Worm (Caenorhabditis elegans) whole organism, L2 larva: ENCODE data around the gene rpl-43.

ENCODE experiments used
- C34F6.9 ChIP-seq: fragments of 150-350 bp; optimal IDR thresholded peaks from 2 replicates; lab custom pipeline; 2014; ENCODE audit warnings: missing biosample characterization, missing genetic modification characterization
- F13H6.1 ChIP-seq: sonication (generic microtip); optimal IDR thresholded peaks from 2 replicates; lab custom pipeline; 2016; ENCODE audit warnings: missing genetic modification characterization, missing compliant biosample characterization
- R02D3.7 ChIP-seq: fragments of 150-350 bp; optimal IDR thresholded peaks from 2 replicates; lab custom pipeline; 2014; ENCODE audit warnings: missing biosample characterization, missing genetic modification characterization
- Y55F3AM.14 ChIP-seq: fragments of 200-800 bp; sonication (Bioruptor generic); optimal IDR thresholded peaks from 2 replicates; lab custom pipeline; 2018; ENCODE audit warnings: mild to moderate bottlenecking, missing genetic modification characterization, missing compliant biosample characterization
- alr-1 ChIP-seq: fragments of 150-350 bp; optimal IDR thresholded peaks from 2 replicates; lab custom pipeline; 2014; ENCODE audit warnings: missing biosample characterization, missing genetic modification characterization
- aly-2 ChIP-seq: fragments of 150-350 bp; optimal IDR thresholded peaks from 2 replicates; lab custom pipeline; 2014; ENCODE audit warnings: missing biosample characterization, missing genetic modification characterization
- ama-1 ChIP-seq: fragments of 150-350 bp; optimal IDR thresholded peaks from 2 replicates; lab custom pipeline; 2018; ENCODE audit warnings: inconsistent platforms
- blmp-1 ChIP-seq: sonication (generic microtip); optimal IDR thresholded peaks from 2 replicates; lab custom pipeline; 2017; ENCODE audit warnings: missing genetic modification characterization, mild to moderate bottlenecking, missing compliant biosample characterization, antibody characterized with exemption, moderate library complexity; ENCODE audit not compliant: insufficient read depth
- ceh-16 ChIP-seq: fragments of 150-350 bp; optimal IDR thresholded peaks from 2 replicates; lab custom pipeline; 2014; ENCODE audit warnings: missing biosample characterization, missing genetic modification characterization
- ceh-82 ChIP-seq: fragments of 150-350 bp; optimal IDR thresholded peaks from 2 replicates; lab custom pipeline; 2014; ENCODE audit warnings: missing biosample characterization, missing genetic modification characterization
- crh-2 ChIP-seq: sonication (generic microtip); optimal IDR thresholded peaks from 2 replicates; lab custom pipeline; 2017; ENCODE audit warnings: missing biosample characterization, missing genetic modification characterization
- dmd-4 ChIP-seq: sonication (generic microtip); optimal IDR thresholded peaks from 2 replicates; lab custom pipeline; 2017; ENCODE audit warnings: missing biosample characterization, missing genetic modification characterization
- egl-27 ChIP-seq: sonication (generic microtip); optimal IDR thresholded peaks from 3 replicates; lab custom pipeline; 2017; ENCODE audit warnings: missing biosample characterization, missing genetic modification reagents, missing genetic modification characterization
- elt-3 ChIP-seq: sonication (generic microtip); optimal IDR thresholded peaks from 2 replicates; lab custom pipeline; 2017; ENCODE audit warnings: missing biosample characterization, missing genetic modification characterization
- fos-1 ChIP-seq: fragments of 150-350 bp; optimal IDR thresholded peaks from 2 replicates; lab custom pipeline; 2014; ENCODE audit warnings: missing biosample characterization, missing genetic modification characterization
- gmeb-1 ChIP-seq: fragments of 150-350 bp; optimal IDR thresholded peaks from 2 replicates; lab custom pipeline; 2014; ENCODE audit warnings: missing biosample characterization, missing genetic modification characterization
- lin-11 ChIP-seq: fragments of 150-350 bp; sonication (generic microtip); optimal IDR thresholded peaks from 2 replicates; lab custom pipeline; 2014; ENCODE audit warnings: missing biosample characterization, missing genetic modification characterization, inconsistent platforms, mixed read lengths
- lin-13 ChIP-seq: fragments of 150-350 bp; optimal IDR thresholded peaks from 2 replicates; lab custom pipeline; 2014; ENCODE audit warnings: missing biosample characterization, missing genetic modification reagents, missing genetic modification characterization
- lin-39 ChIP-seq: fragments of 150-350 bp; optimal IDR thresholded peaks from 2 replicates; lab custom pipeline; 2014; ENCODE audit warnings: missing biosample characterization, missing genetic modification reagents, missing genetic modification characterization
- lsy-2 ChIP-seq, 2 experiments: fragments of 150-350 bp in 1 of 2; sonication (generic microtip) in 1 of 2; optimal IDR thresholded peaks; 2 replicates each; lab custom pipeline; 2014 to 2017; ENCODE audit warnings: missing biosample characterization in 2 of 2, missing genetic modification characterization in 2 of 2
- mab-5 ChIP-seq: fragments of 150-350 bp; optimal IDR thresholded peaks from 2 replicates; lab custom pipeline; 2014; ENCODE audit warnings: missing biosample characterization, missing genetic modification characterization
- mbf-1 ChIP-seq: sonication (generic microtip); optimal IDR thresholded peaks from 2 replicates; lab custom pipeline; 2017; ENCODE audit warnings: missing biosample characterization, missing genetic modification characterization
- mdl-1 ChIP-seq, 2 experiments: fragments of 150-350 bp in 1 of 2; sonication (generic microtip) in 1 of 2; optimal IDR thresholded peaks; 2 replicates each; lab custom pipeline; 2017; ENCODE audit warnings: missing biosample characterization in 2 of 2, missing genetic modification characterization in 2 of 2
- nhr-21 ChIP-seq: fragments of 150-350 bp; optimal IDR thresholded peaks from 2 replicates; lab custom pipeline; 2014; ENCODE audit warnings: missing biosample characterization, missing genetic modification characterization
- nhr-23 ChIP-seq: fragments of 150-350 bp; optimal IDR thresholded peaks from 2 replicates; lab custom pipeline; 2014; ENCODE audit warnings: missing biosample characterization, missing genetic modification reagents, missing genetic modification characterization
- nhr-6 ChIP-seq: fragments of 150-350 bp; optimal IDR thresholded peaks from 2 replicates; lab custom pipeline; 2014; ENCODE audit warnings: missing biosample characterization, missing genetic modification characterization
- peb-1 ChIP-seq: fragments of 150-350 bp; optimal IDR thresholded peaks from 2 replicates; lab custom pipeline; 2014; ENCODE audit warnings: missing biosample characterization, missing genetic modification characterization
- sem-4 ChIP-seq: fragments of 150-350 bp; optimal IDR thresholded peaks from 2 replicates; lab custom pipeline; 2014; ENCODE audit warnings: missing biosample characterization, missing genetic modification reagents, missing genetic modification characterization
- skn-1 ChIP-seq: sonication (generic microtip); optimal IDR thresholded peaks from 2 replicates; lab custom pipeline; 2017; ENCODE audit warnings: missing biosample characterization, missing genetic modification characterization
- sma-3 ChIP-seq: sonication (generic microtip); optimal IDR thresholded peaks from 2 replicates; lab custom pipeline; 2016; ENCODE audit warnings: missing genetic modification reagents, missing genetic modification characterization, missing compliant biosample characterization
- snpc-4 ChIP-seq: fragments of 150-350 bp; optimal IDR thresholded peaks from 2 replicates; lab custom pipeline; 2014; ENCODE audit warnings: missing biosample characterization, missing genetic modification characterization
- unc-39 ChIP-seq: fragments of 150-350 bp; optimal IDR thresholded peaks from 2 replicates; lab custom pipeline; 2014; ENCODE audit warnings: missing biosample characterization, missing genetic modification characterization
- zag-1 ChIP-seq: fragments of 150-350 bp; optimal IDR thresholded peaks from 2 replicates; lab custom pipeline; 2014; ENCODE audit warnings: missing biosample characterization, missing genetic modification characterization
- ztf-11 ChIP-seq: sonication (generic microtip); optimal IDR thresholded peaks from 2 replicates; lab custom pipeline; 2017; ENCODE audit warnings: missing biosample characterization, missing genetic modification characterization

The rpl-43 gene

ce11 chrII:14154357-14154756 is 737 bp upstream of the rpl-43 start, which contains the start of gene Y48B6A.1 (continued):
- TF ChIP-seq sem-4 (tag; lab: Kevin White, UChicago), result peak; percentile 79
- TF ChIP-seq ceh-16 (tag; lab: Kevin White, UChicago), result peak; percentile 84
- TF ChIP-seq lsy-2 (tag; optimal IDR thresholded peaks at IDR 0.05; lab: Kevin White, UChicago), result peak; percentile 94 to 99
- TF ChIP-seq blmp-1 (tag; lab: Kevin White, UChicago), result peak; percentile 87
- TF ChIP-seq R02D3.7 (tag; lab: Kevin White, UChicago), result peak; percentile 12
- TF ChIP-seq lin-39, result no peak
- TF ChIP-seq unc-39 (tag; lab: Kevin White, UChicago), result no peak
- TF ChIP-seq ceh-82, result peak; percentile 37
- TF ChIP-seq ztf-11 (tag; lab: Kevin White, UChicago), result peak; percentile 8
- TF ChIP-seq gmeb-1 (tag; lab: Kevin White, UChicago), result peak; percentile 91
- peak; percentile 97 for TF ChIP-seq crh-2 (tag; lab: Kevin White, UChicago)
- TF ChIP-seq mdl-1 (tag; optimal IDR thresholded peaks at IDR 0.05; lab: Kevin White, UChicago), result peak; percentile 14 to 26

- TF ChIP-seq nhr-23 (tag; lab: Kevin White, UChicago) (no peak), blmp-1 (tag; lab: Kevin White, UChicago) (no peak), fos-1 (tag; lab: Kevin White, UChicago) (no peak), crh-2 (tag; lab: Kevin White, UChicago) (no peak), nhr-21 (no peak), mbf-1 (tag; lab: Kevin White, UChicago) (no peak), peb-1 (no peak)
- TF ChIP-seq, all 48 proteins: peak for 0
Observed at ce11 chrII:14165430-14165929, 10.4 kb downstream of the rpl-43 start.

- TF ChIP-seq mab-5 (no peak), alr-1 (tag; lab: Kevin White, UChicago) (no peak), R02D3.7 (tag; lab: Kevin White, UChicago) (no peak)
Observed at ce11 chrII:14171558-14171957, 16.5 kb downstream of the rpl-43 start, which contains the start of gene eat-2. Gene eat-2 (minus strand): TSS chrII:14171658.

- TF ChIP-seq snpc-4 (no peak), lin-39 (no peak), lin-11 (tag; lab: Kevin White, UChicago) (no peak), lsy-2 (tag; optimal IDR thresholded peaks at IDR 0.05; lab: Kevin White, UChicago) (no peak), aly-2 (no peak), mab-5 (no peak), ceh-16 (tag; lab: Kevin White, UChicago) (no peak), skn-1 (tag; lab: Kevin White, UChicago) (no peak), elt-3 (tag; lab: Kevin White, UChicago) (no peak), Y55F3AM.14 (no peak), nhr-23 (tag; lab: Kevin White, UChicago) (no peak), nhr-21 (no peak)
Observed at ce11 chrII:14173176-14173575, 18.1 kb downstream of the rpl-43 start.

- TF ChIP-seq C34F6.9 (tag; lab: Kevin White, UChicago) (no peak), mbf-1 (tag; lab: Kevin White, UChicago) (no peak), dmd-4 (no peak)
Observed at ce11 chrII:14175099-14175498, 20.0 kb downstream of the rpl-43 start, which contains the start of gene Y48B6A.5. Gene Y48B6A.5 (minus strand): TSS chrII:14175199.

ce11 chrII:14176642-14177041 is 21.5 kb downstream of the rpl-43 start:
- TF ChIP-seq nhr-6 (tag; lab: Kevin White, UChicago) (no peak), sma-3 (GFP tag; lab: Kevin White, UChicago) (no peak), egl-27 (tag; lab: Kevin White, UChicago) (no peak), F13H6.1 (tag; lab: Kevin White, UChicago) (peak; percentile 28), lin-13 (GFP tag; lab: Kevin White, UChicago) (no peak), zag-1 (no peak), ama-1 (lab: Kevin White, UChicago) (no peak)
